Worm (Caenorhabditis elegans) whole organism, L4 larva: ENCODE data around the gene famp-1.

ENCODE experiments used
- F44E2.7 ChIP-seq: fragments of 200-800 bp; sonication (Bioruptor generic); IDR thresholded peaks from 2 replicates; pipeline ENCODE4 v2.1.2; 2022; ENCODE audit warnings: missing genetic modification characterization, missing compliant biosample characterization
- F49E8.2 ChIP-seq: sonication (generic microtip); optimal IDR thresholded peaks from 2 replicates; lab custom pipeline; 2016; ENCODE audit warnings: missing compliant biosample characterization, mild to moderate bottlenecking, missing genetic modification characterization, borderline replicate concordance
- R02D3.7 ChIP-seq: fragments of 150-350 bp; sonication (generic microtip); optimal IDR thresholded peaks from 3 replicates; lab custom pipeline; 2014; ENCODE audit warnings: missing biosample characterization, missing genetic modification characterization
- T26A8.4 ChIP-seq: fragments of 200-800 bp; sonication (Bioruptor generic); IDR thresholded peaks from 2 replicates; pipeline ENCODE4 v1.3.6; 2022; ENCODE audit warnings: missing genetic modification characterization, missing compliant biosample characterization
- Y105C5A.15 ChIP-seq: fragments of 200-800 bp; sonication (Bioruptor generic); IDR thresholded peaks from 2 replicates; pipeline ENCODE4 v1.3.6; 2022; ENCODE audit warnings: missing genetic modification characterization, missing compliant biosample characterization
- aly-2 ChIP-seq: sonication (generic microtip); optimal IDR thresholded peaks from 2 replicates; lab custom pipeline; 2018; ENCODE audit warnings: missing biosample characterization, missing genetic modification characterization
- ceh-20 ChIP-seq: fragments of 200-800 bp; sonication (Bioruptor generic); IDR thresholded peaks from 2 replicates; pipeline ENCODE4 v1.3.6; 2022; ENCODE audit warnings: missing genetic modification reagents, missing genetic modification characterization, missing compliant biosample characterization
- ceh-28 ChIP-seq: fragments of 150-350 bp; optimal IDR thresholded peaks from 2 replicates; lab custom pipeline; 2014; ENCODE audit warnings: missing biosample characterization, missing genetic modification reagents, missing genetic modification characterization
- ceh-32 ChIP-seq: sonication (generic microtip); optimal IDR thresholded peaks from 2 replicates; lab custom pipeline; 2016; ENCODE audit warnings: mild to moderate bottlenecking, missing genetic modification characterization, missing compliant biosample characterization; ENCODE audit not compliant: poor library complexity
- ceh-82 ChIP-seq: sonication (generic microtip); optimal IDR thresholded peaks from 2 replicates; lab custom pipeline; 2017; ENCODE audit warnings: missing biosample characterization, missing genetic modification characterization
- cey-2 ChIP-seq: sonication (generic microtip); optimal IDR thresholded peaks from 3 replicates; lab custom pipeline; 2017; ENCODE audit warnings: missing genetic modification characterization, mild to moderate bottlenecking, missing compliant biosample characterization, antibody characterized with exemption, borderline replicate concordance; ENCODE audit not compliant: insufficient read depth
- daf-12 ChIP-seq: fragments of 150-350 bp; optimal IDR thresholded peaks from 2 replicates; lab custom pipeline; 2014; ENCODE audit warnings: missing biosample characterization, missing genetic modification reagents, missing genetic modification characterization
- daf-19 ChIP-seq: fragments of 200-800 bp; sonication (Bioruptor generic); conservative IDR thresholded peaks from 2 replicates; pipeline ENCODE4 v1.3.6; 2022; ENCODE audit warnings: missing genetic modification characterization, missing compliant biosample characterization
- dmd-6 ChIP-seq: fragments of 200-800 bp; sonication (Bioruptor generic); IDR thresholded peaks from 2 replicates; pipeline ENCODE4 v1.3.6; 2022; ENCODE audit warnings: missing genetic modification reagents, missing genetic modification characterization, missing compliant biosample characterization
- dmd-8 ChIP-seq: fragments of 200-800 bp; sonication (Bioruptor generic); IDR thresholded peaks from 2 replicates; pipeline ENCODE4 v1.3.6; 2022; ENCODE audit warnings: missing genetic modification characterization, missing compliant biosample characterization
- dve-1 ChIP-seq: sonication (generic microtip); optimal IDR thresholded peaks from 2 replicates; lab custom pipeline; 2017; ENCODE audit warnings: antibody characterized with exemption, mild to moderate bottlenecking, missing genetic modification characterization, missing compliant biosample characterization; ENCODE audit not compliant: insufficient read depth
- egl-43 ChIP-seq: fragments of 200-800 bp; sonication (Bioruptor generic); IDR thresholded peaks from 2 replicates; pipeline ENCODE4 v1.3.6; 2022; ENCODE audit warnings: missing genetic modification reagents, missing genetic modification characterization, missing compliant biosample characterization
- fkh-10 ChIP-seq: fragments of 150-350 bp; optimal IDR thresholded peaks from 2 replicates; lab custom pipeline; 2014; ENCODE audit warnings: missing biosample characterization, missing genetic modification reagents, missing genetic modification characterization
- gei-8 ChIP-seq: fragments of 200-800 bp; sonication (Bioruptor generic); optimal IDR thresholded peaks from 2 replicates; lab custom pipeline; 2018; ENCODE audit warnings: mild to moderate bottlenecking, missing genetic modification characterization, missing compliant biosample characterization
- hif-1 ChIP-seq, 2 experiments: sonication (generic microtip); optimal IDR thresholded peaks; 2 replicates each; lab custom pipeline; 2016 to 2017; ENCODE audit warnings: missing compliant biosample characterization in 2 of 2, missing genetic modification characterization in 2 of 2, missing genetic modification reagents in 2 of 2, missing genotype in 2 of 2, mild to moderate bottlenecking in 1 of 2
- hmg-1.1 ChIP-seq: fragments of 200-800 bp; sonication (Bioruptor generic); IDR thresholded peaks from 2 replicates; pipeline ENCODE4 v1.3.6; 2022; ENCODE audit warnings: missing genetic modification reagents, missing genetic modification characterization, missing compliant biosample characterization
- jun-1 ChIP-seq: fragments of 150-350 bp; optimal IDR thresholded peaks from 2 replicates; lab custom pipeline; 2014; ENCODE audit warnings: missing biosample characterization, missing genetic modification reagents, missing genetic modification characterization
- lin-13 ChIP-seq: fragments of 150-350 bp; optimal IDR thresholded peaks from 2 replicates; lab custom pipeline; 2014; ENCODE audit warnings: missing biosample characterization, missing genetic modification reagents, missing genetic modification characterization
- lin-15B ChIP-seq: fragments of 150-350 bp; sonication (generic microtip); optimal IDR thresholded peaks from 3 replicates; lab custom pipeline; 2014; ENCODE audit warnings: missing biosample characterization, missing genetic modification characterization
- lin-29 ChIP-seq: fragments of 200-800 bp; sonication (Bioruptor generic); IDR thresholded peaks from 2 replicates; pipeline ENCODE4 v1.3.6; 2022; ENCODE audit warnings: missing genetic modification reagents, missing genetic modification characterization, missing compliant biosample characterization
- lin-38 ChIP-seq: fragments of 200-800 bp; sonication (Bioruptor generic); IDR thresholded peaks from 2 replicates; pipeline ENCODE4 v1.3.6; 2022; ENCODE audit warnings: missing genetic modification reagents, missing genetic modification characterization, missing compliant biosample characterization
- lir-3 ChIP-seq: sonication (generic microtip); optimal IDR thresholded peaks from 2 replicates; lab custom pipeline; 2016; ENCODE audit warnings: mild to moderate bottlenecking, missing genetic modification characterization, missing compliant biosample characterization
- lsy-2 ChIP-seq, 2 experiments: fragments of 150-350 bp in 1 of 2; sonication (generic microtip) in 1 of 2; optimal IDR thresholded peaks; 2 replicates each; lab custom pipeline; 2014 to 2017; ENCODE audit warnings: missing biosample characterization in 2 of 2, missing genetic modification characterization in 2 of 2
- madf-9 ChIP-seq: fragments of 200-800 bp; sonication (Bioruptor generic); conservative IDR thresholded peaks from 2 replicates; pipeline ENCODE4 v1.3.6; 2022; ENCODE audit warnings: missing genetic modification reagents, missing genetic modification characterization, missing compliant biosample characterization
- mdl-1 ChIP-seq, 2 experiments: fragments of 150-350 bp in 1 of 2; sonication (generic microtip) in 1 of 2; optimal IDR thresholded peaks; 2 replicates each; lab custom pipeline; 2014 to 2017; ENCODE audit warnings: missing biosample characterization in 2 of 2, missing genetic modification characterization in 2 of 2
- mes-2 ChIP-seq: sonication (generic microtip); optimal IDR thresholded peaks from 2 replicates; lab custom pipeline; 2016; ENCODE audit warnings: missing genotype, mild to moderate bottlenecking, missing genetic modification characterization, missing compliant biosample characterization; ENCODE audit not compliant: poor library complexity, severe bottlenecking
- mxl-3 ChIP-seq: fragments of 200-800 bp; sonication (Bioruptor generic); optimal IDR thresholded peaks from 2 replicates; lab custom pipeline; 2018; ENCODE audit warnings: mild to moderate bottlenecking, missing genetic modification characterization, missing compliant biosample characterization
- nhr-111 ChIP-seq: fragments of 200-800 bp; sonication (Bioruptor generic); optimal IDR thresholded peaks from 2 replicates; lab custom pipeline; 2018; ENCODE audit warnings: mild to moderate bottlenecking, missing genetic modification characterization, missing compliant biosample characterization
- nhr-28 ChIP-seq: fragments of 150-350 bp; optimal IDR thresholded peaks from 2 replicates; lab custom pipeline; 2014; ENCODE audit warnings: missing biosample characterization, missing genetic modification characterization
- nhr-42 ChIP-seq: fragments of 200-800 bp; sonication (Bioruptor generic); IDR thresholded peaks from 2 replicates; pipeline ENCODE4 v1.3.6; 2022; ENCODE audit warnings: missing genetic modification characterization, missing compliant biosample characterization
- nhr-48 ChIP-seq: sonication (generic microtip); optimal IDR thresholded peaks from 2 replicates; lab custom pipeline; 2016; ENCODE audit warnings: mild to moderate bottlenecking, missing genetic modification characterization, missing compliant biosample characterization
- nhr-6 ChIP-seq: fragments of 150-350 bp; optimal IDR thresholded peaks from 2 replicates; lab custom pipeline; 2014; ENCODE audit warnings: missing biosample characterization, missing genetic modification characterization
- nhr-76 ChIP-seq: fragments of 150-350 bp; optimal IDR thresholded peaks from 2 replicates; lab custom pipeline; 2014; ENCODE audit warnings: missing biosample characterization, missing genetic modification characterization
- php-3 ChIP-seq: fragments of 200-800 bp; sonication (Bioruptor generic); IDR thresholded peaks from 2 replicates; pipeline ENCODE4 v1.3.6; 2022; ENCODE audit warnings: missing genetic modification reagents, missing genetic modification characterization, missing compliant biosample characterization
- pqm-1 ChIP-seq: sonication (generic microtip); optimal IDR thresholded peaks from 2 replicates; lab custom pipeline; 2017; ENCODE audit warnings: missing biosample characterization, missing genetic modification characterization
- saeg-2 ChIP-seq: fragments of 200-800 bp; sonication (Bioruptor generic); IDR thresholded peaks from 2 replicates; pipeline ENCODE4 v1.3.6; 2022; ENCODE audit warnings: missing genetic modification reagents, missing genetic modification characterization, missing compliant biosample characterization
- set-16 ChIP-seq: fragments of 200-800 bp; sonication (Bioruptor generic); IDR thresholded peaks from 2 replicates; pipeline ENCODE4 v1.3.6; 2022; ENCODE audit warnings: missing genetic modification reagents, missing genetic modification characterization, missing compliant biosample characterization
- spr-1 ChIP-seq: sonication (generic microtip); optimal IDR thresholded peaks from 2 replicates; lab custom pipeline; 2016; ENCODE audit warnings: mild to moderate bottlenecking, missing genetic modification characterization, missing compliant biosample characterization
- spr-3 ChIP-seq: fragments of 200-800 bp; sonication (Bioruptor generic); optimal IDR thresholded peaks from 2 replicates; lab custom pipeline; 2018; ENCODE audit warnings: mild to moderate bottlenecking, missing genetic modification characterization, missing compliant biosample characterization
- tra-1 ChIP-seq: fragments of 200-800 bp; sonication (Bioruptor generic); IDR thresholded peaks from 2 replicates; pipeline ENCODE4 v1.3.6; 2022; ENCODE audit warnings: missing genetic modification reagents, missing genetic modification characterization, missing compliant biosample characterization
- unc-39 ChIP-seq: sonication (generic microtip); optimal IDR thresholded peaks from 2 replicates; lab custom pipeline; 2017; ENCODE audit warnings: missing biosample characterization, missing genetic modification characterization
- unc-62 ChIP-seq, 3 experiments: fragments of 150-350 bp in 1 of 3; sonication (generic microtip); optimal IDR thresholded peaks in 2 of 3; peaks in 1 of 3; 1 replicate in 1 of 3; 2 replicates in 2 of 3; lab custom pipeline; 2014 to 2017; ENCODE audit warnings: missing biosample characterization in 3 of 3, missing genetic modification characterization in 3 of 3, missing genetic modification reagents in 3 of 3, missing genotype in 1 of 3
- vab-7 ChIP-seq: fragments of 200-800 bp; sonication (Bioruptor generic); IDR thresholded peaks from 2 replicates; pipeline ENCODE4 v1.3.6; 2022; ENCODE audit warnings: missing genetic modification reagents, missing genetic modification characterization, missing compliant biosample characterization
- zfp-2 ChIP-seq: sonication (generic microtip); optimal IDR thresholded peaks from 2 replicates; lab custom pipeline; 2016; ENCODE audit warnings: mild to moderate bottlenecking, missing genetic modification characterization, missing compliant biosample characterization
- ztf-7 ChIP-seq: fragments of 150-350 bp; optimal IDR thresholded peaks from 2 replicates; lab custom pipeline; 2014; ENCODE audit warnings: missing biosample characterization, missing genetic modification characterization

The famp-1 gene

DNA sequence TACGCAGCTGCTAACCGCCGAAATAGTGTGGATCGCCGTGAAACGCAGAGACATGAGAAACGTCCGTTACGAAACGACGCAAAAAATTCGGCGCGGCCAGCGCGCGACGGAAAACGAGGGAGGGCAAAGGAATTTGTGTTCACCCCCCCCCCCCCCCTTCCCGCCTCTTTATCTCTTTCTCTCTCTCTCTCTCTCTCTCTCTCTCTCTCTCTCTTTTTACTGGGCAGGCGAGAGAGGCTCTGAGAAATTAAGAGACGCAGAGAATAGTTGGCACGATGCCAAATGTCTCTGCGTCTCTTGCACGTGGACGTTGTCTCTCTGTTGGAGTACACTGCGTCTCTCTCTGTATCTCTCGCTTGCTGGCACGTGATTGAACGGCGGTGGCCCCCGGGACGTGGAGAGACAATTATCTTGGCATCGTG lies 44.1 kb downstream of the famp-1 start (continued):
- TF ChIP-seq gei-8 (peak; percentile 99), lin-15B (no peak), lin-38 (GFP tag; lab: Robert Waterston, UW) (peak; percentile 86), lir-3 (tag; lab: Kevin White, UChicago) (peak; percentile 76), daf-12 (tag; lab: Kevin White, UChicago) (no peak), daf-19 (GFP tag; lab: Robert Waterston, UW) (no peak), ceh-28 (tag; lab: Kevin White, UChicago) (no peak), lin-29 (GFP tag; lab: Robert Waterston, UW) (peak; percentile 94), zfp-2 (tag; lab: Kevin White, UChicago) (peak; percentile 83), aly-2 (no peak), nhr-111 (GFP tag; lab: Kevin White, UChicago) (no peak), mdl-1 (tag; optimal IDR thresholded peaks at IDR 0.05; lab: Kevin White, UChicago) (peak; percentile 98 to 99), F44E2.7 (GFP tag; lab: Robert Waterston, UW) (no peak), fkh-10 (GFP tag; lab: Kevin White, UChicago) (peak; percentile 88), hif-1 (tag; optimal IDR thresholded peaks at IDR 0.05; lab: Kevin White, UChicago) (peak; percentile 82 to 97), hmg-1.1 (GFP tag; lab: Robert Waterston, UW) (peak; percentile 97), set-16 (GFP tag; lab: Robert Waterston, UW) (peak; percentile 100), F49E8.2 (tag; lab: Kevin White, UChicago) (no peak), unc-62 (GFP tag; optimal IDR thresholded peaks at IDR 0.05 in 1 of 2; lab: Kevin White, UChicago) (peak in 1 of 2 experiments; percentile 99), unc-62 (tag; optimal IDR thresholded peaks at IDR 0.05; lab: Kevin White, UChicago) (no peak), vab-7 (peak; percentile 63), R02D3.7 (tag; lab: Kevin White, UChicago) (no peak), pqm-1 (tag; lab: Kevin White, UChicago) (no peak), unc-39 (tag; lab: Kevin White, UChicago) (no peak), spr-3 (GFP tag; lab: Kevin White, UChicago) (peak; percentile 94), tra-1 (GFP tag; lab: Robert Waterston, UW) (peak; percentile 98), dmd-8 (GFP tag; lab: Robert Waterston, UW) (0 out of 2 replicates have a peak, but pooled peaks have one; percentile 6), nhr-28 (peak; percentile 92), egl-43 (GFP tag; lab: Robert Waterston, UW) (peak; percentile 84; the same call in 1 of the 2 replicates), nhr-6 (tag; lab: Kevin White, UChicago) (peak; percentile 91), mes-2 (peak; percentile 80), nhr-48 (tag; lab: Kevin White, UChicago) (peak; percentile 99), lin-13 (GFP tag; lab: Kevin White, UChicago) (peak; percentile 92), mxl-3 (GFP tag; lab: Kevin White, UChicago) (peak; percentile 98), ceh-32 (tag; lab: Kevin White, UChicago) (peak; percentile 82), spr-1 (peak; percentile 95), nhr-42 (GFP tag; lab: Robert Waterston, UW) (peak; percentile 88), lsy-2 (tag; optimal IDR thresholded peaks at IDR 0.05; lab: Kevin White, UChicago) (peak; percentile 77 to 90), Y105C5A.15 (GFP tag; lab: Robert Waterston, UW) (no peak), jun-1 (tag; lab: Kevin White, UChicago) (peak; percentile 90), ztf-7 (tag; lab: Kevin White, UChicago) (peak; percentile 17), php-3 (GFP tag; lab: Robert Waterston, UW) (peak; percentile 91), cey-2 (tag; lab: Kevin White, UChicago) (no peak), ceh-82 (no peak), ceh-20 (GFP tag; lab: Robert Waterston, UW) (peak; percentile 98), nhr-76 (tag; lab: Kevin White, UChicago) (no peak), saeg-2 (GFP tag; lab: Robert Waterston, UW) (peak; percentile 98), madf-9 (peak; percentile 92), dmd-6 (GFP tag; lab: Robert Waterston, UW) (peak; percentile 99), T26A8.4 (GFP tag; lab: Robert Waterston, UW) (peak; percentile 97), dve-1 (tag; lab: Kevin White, UChicago) (peak; percentile 97)
